Worm (Caenorhabditis elegans) whole organism, L4/young adult: ENCODE data around the gene F55C9.14.
"Not testable (repeated sequence)": the region's sequence is repeated elsewhere in the genome, so short reads cannot be mapped to it uniquely, and the experiment has no call there.

Experiments used
- W03F9.2 ChIP-seq: fragments of 150-350 bp; optimal IDR thresholded peaks from 2 replicates; lab custom pipeline; 2014; ENCODE audit warnings: missing biosample characterization, missing genetic modification characterization
- dao-5 ChIP-seq: sonication (generic microtip); optimal IDR thresholded peaks from 2 replicates; lab custom pipeline; 2016; ENCODE audit warnings: missing genotype, missing genetic modification characterization, moderate library complexity, missing compliant biosample characterization
- him-1 ChIP-seq: sonication (generic microtip); optimal IDR thresholded peaks from 2 replicates; lab custom pipeline; 2016; ENCODE audit warnings: missing genotype, missing genetic modification reagents, missing genetic modification characterization, missing compliant biosample characterization

F55C9.14 gene

DNA sequence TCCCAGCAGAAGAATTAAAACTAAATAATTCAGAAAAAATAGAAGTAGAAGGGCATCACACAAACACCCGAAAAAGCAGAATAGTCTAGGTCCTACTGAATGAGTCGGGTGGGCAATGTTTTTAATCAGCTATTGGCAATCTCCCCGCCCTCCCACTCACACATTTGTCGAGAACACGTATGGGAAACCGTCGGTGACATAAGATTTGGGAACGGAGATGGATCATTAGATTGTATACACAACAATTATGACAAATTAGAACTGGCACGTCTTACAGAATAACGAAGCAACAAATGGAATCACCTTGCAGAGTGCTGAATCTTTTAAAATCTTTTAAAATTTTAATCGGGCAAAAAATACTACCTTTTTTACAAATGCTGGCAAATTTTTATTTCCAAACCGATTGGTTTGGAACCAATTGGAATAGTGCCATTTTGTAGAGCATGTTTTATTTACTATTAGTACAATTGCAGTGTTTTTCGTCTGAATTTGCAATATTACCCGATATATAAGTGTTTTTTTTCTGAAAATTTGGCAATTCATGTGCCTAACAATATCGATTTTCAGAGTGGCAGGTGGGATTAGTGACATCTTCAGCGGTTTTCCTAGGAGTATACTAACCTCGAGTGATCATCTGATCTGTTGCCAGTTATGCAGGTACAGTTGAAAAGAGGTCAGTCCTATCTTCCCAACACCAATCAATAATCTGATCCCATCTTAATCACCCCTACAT is 11.1 kb upstream of the F55C9.14 start, which contains the start of the genes F55C9.3 and fbxb-57:
Gene F55C9.3, minus strand, starts transcription at position 101 of the 733 bp plus-strand sequence.
Gene fbxb-57, plus strand, starts transcription at position 683 of the 733 bp plus-strand sequence.
- no peak for TF ChIP-seq dao-5
- no peak for TF ChIP-seq W03F9.2 (tag; lab: Kevin White, UChicago)
- no peak for TF ChIP-seq him-1 (tag; lab: Kevin White, UChicago)

DNA sequence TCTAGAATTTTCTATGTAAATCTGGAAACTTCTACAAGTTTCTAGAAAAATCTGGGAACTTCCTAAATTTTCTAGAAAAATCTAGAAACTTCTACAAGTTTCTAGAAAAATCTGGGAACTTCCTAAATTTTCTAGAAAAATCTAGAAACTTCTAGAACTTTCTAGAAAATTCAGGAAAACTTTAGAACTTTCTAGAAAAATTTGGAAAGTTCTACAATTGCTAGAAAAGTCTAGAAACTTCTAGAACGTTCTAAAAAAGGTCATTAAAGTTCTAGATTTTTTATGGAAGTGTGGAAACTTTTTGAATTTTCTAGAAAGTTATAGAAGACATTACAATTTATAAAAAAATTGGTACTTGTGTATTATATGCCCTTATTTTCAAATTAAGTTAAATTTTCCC is 6.3 kb upstream of the F55C9.14 start, which contains the start of gene F55C9.5:
Gene F55C9.5, minus strand, starts transcription at position 101 of the 400 bp plus-strand sequence.
- TF ChIP-seq dao-5, result no peak
- TF ChIP-seq W03F9.2 (tag; lab: Kevin White, UChicago), result no peak
- no peak for TF ChIP-seq him-1 (tag; lab: Kevin White, UChicago)

DNA sequence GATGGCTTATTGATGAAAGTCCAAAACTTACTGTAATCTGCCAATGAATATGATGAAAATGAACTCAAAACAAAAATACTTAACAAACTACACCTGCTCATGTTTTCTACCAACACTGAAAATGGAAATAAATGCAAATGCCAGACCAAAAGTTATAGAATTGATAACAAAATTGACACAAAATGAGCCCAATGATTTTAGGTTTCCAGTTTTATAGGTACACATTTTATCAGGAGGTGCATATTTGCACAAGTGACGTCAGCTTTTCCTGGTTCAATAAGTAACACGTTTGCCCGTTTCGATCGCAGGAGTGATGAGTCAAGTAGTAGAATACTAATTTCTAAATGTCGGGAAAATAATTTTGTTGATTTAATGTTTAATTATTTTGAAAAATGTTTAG is 2.6 kb upstream of the F55C9.14 start, which contains the start of gene F55C9.6:
Gene F55C9.6, minus strand, starts transcription at position 101 of the 400 bp plus-strand sequence.
- TF ChIP-seq W03F9.2 (tag; lab: Kevin White, UChicago) (no peak), dao-5 (no peak), him-1 (tag; lab: Kevin White, UChicago) (no peak)

DNA sequence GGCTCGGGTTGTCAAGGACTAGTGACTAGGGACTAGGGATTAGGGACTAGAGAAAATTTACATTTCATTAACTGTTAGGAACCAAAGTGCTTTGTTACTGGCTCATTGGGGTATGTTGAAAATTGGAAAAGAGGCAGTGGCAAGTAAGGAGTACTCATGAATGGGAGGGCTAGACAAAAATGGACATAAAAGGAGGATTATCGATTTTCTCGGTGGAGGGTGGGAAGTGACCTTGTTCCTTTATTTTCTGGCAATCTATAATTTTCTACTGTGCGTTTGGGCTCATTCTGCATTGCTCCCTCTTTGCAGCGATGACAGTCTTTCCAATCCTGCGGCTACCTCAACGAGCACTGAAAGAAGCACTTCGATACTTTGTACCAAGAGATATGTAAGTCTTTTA is 1.9 kb upstream of the F55C9.14 start, which contains the start of gene fbxb-60:
Gene fbxb-60, plus strand, starts transcription at position 301 of the 400 bp plus-strand sequence.
- TF ChIP-seq him-1 (tag; lab: Kevin White, UChicago) (no peak), dao-5 (no peak), W03F9.2 (tag; lab: Kevin White, UChicago) (no peak)

DNA sequence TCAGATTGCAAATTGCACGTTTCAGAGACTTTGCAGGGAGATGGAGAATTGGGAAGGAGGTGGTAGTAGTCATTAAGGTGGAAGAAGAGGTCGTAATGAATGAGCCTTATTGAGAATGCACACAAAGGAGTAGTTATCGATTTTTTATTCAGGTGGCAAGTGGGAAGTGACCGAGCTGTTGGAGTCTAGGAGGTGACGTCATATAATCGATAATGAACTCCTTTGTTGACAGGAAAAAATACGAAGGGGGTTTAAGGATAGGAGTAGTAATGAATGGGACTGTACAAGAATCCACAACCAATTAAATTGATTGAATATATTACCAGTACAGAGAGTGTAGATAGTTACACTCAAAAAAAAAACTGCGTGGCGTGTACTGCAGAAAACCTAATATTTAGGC is 2.6 kb downstream of the F55C9.14 start, which contains the start of gene fbxb-62:
Gene fbxb-62, minus strand, starts transcription at position 101 of the 400 bp plus-strand sequence.
- no peak for TF ChIP-seq dao-5
- no peak for TF ChIP-seq him-1 (tag; lab: Kevin White, UChicago)
- no peak for TF ChIP-seq W03F9.2 (tag; lab: Kevin White, UChicago)

DNA sequence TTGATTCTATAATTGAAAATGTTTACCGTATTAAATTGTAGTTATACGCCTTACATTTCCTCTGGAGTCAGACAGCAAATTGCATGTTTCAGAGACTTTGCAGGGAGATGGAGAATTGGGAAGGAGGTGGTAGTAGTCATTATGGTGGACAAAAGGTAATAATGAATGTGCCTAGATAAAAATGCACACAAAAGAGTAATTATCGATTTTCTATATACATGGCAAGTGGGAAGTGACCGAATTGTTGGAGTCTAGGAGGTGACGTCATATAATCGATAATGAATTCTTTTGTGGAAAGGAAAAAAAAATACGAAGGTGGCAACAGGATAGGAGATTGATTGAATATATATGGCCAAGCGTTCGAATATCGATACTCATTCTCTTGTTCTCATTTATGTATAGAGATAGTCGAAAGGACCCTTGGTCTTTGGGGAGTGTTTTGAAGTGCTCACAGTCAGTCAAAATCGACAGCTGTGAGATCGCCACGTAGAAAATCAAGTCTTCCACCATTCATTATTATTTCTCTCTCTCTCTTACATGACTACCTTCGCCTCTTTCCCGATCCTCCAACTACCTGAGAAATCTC is 4.3 kb downstream of the F55C9.14 start, which contains the start of the genes fbxb-63 and fbxb-61:
Gene fbxb-63, minus strand, starts transcription at position 142 of the 586 bp plus-strand sequence.
Gene fbxb-61, plus strand, starts transcription at position 536 of the 586 bp plus-strand sequence.
- TF ChIP-seq dao-5 (no peak), W03F9.2 (tag; lab: Kevin White, UChicago) (no peak), him-1 (tag; lab: Kevin White, UChicago) (no peak)

DNA sequence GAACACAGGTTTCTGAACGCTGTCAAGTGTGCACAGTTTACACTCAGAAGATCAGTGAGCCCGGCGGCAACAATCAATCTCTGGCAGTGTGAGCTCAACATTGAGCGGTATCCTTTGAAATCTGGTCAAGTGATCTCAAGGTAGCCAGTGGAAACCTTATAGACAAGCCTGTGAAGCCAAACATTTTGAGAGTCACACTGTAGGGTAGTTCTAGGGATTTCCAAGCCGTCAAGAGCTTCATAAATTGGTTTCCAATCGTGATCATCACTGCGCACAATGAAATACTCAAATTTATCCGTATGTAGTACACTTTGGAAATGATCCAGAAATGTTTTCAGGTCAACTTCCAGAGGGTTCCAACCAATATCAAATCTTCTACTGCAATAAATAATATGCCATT is 7.5 kb downstream of the F55C9.14 start, which contains the start of gene F55C9.15:
Gene F55C9.15, minus strand, starts transcription at position 101 of the 400 bp plus-strand sequence.
- TF ChIP-seq him-1 (tag; lab: Kevin White, UChicago) (no peak), dao-5 (no peak), W03F9.2 (tag; lab: Kevin White, UChicago) (no peak)

DNA sequence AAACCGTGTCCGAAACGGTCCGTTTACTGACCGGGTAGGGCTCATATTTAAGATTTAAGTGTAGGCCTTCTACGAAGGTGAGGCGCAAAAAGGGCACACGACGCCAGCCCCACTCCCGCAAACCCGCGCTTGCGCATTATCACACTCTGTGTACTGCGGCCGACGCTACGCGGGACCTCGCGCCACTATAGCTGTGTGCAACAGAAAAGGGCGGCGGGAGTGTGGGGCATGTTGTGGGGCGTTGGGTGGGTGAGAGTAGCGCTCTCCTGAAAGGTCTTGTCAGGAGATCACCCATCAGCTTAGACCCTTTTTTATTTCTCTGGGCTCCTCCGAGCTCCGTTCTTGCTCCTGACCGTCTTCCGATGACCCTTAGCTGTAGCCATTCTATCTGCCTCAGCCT is 8.8 kb downstream of the F55C9.14 start:
- TF ChIP-seq W03F9.2 (tag; lab: Kevin White, UChicago), result no peak
- no peak for TF ChIP-seq dao-5
- TF ChIP-seq him-1 (tag; lab: Kevin White, UChicago), result no peak

DNA sequence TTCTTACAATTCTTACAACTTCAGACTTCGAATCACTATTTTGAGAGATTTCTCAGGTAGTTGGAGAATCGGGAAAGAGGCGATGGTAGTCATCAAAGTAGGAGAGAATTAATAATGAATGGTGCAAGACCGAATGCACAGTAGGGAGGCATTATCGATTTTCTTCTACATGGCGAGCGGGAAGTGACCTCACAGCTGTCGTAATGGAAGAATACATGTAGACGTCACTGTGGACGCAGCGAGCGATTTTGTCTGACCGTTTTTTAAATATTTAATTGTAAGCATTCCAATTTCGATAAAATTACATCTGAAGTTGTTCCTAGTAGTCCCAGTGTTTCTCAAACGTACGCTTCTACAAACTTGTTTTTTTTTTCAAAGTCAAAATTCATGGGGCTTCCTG is 10.2 kb downstream of the F55C9.14 start, which contains the start of gene F55C9.11:
Gene F55C9.11, minus strand, starts transcription at position 101 of the 400 bp plus-strand sequence.
- TF ChIP-seq W03F9.2 (tag; lab: Kevin White, UChicago), result no peak
- TF ChIP-seq him-1 (tag; lab: Kevin White, UChicago), result no peak
- no peak for TF ChIP-seq dao-5

DNA sequence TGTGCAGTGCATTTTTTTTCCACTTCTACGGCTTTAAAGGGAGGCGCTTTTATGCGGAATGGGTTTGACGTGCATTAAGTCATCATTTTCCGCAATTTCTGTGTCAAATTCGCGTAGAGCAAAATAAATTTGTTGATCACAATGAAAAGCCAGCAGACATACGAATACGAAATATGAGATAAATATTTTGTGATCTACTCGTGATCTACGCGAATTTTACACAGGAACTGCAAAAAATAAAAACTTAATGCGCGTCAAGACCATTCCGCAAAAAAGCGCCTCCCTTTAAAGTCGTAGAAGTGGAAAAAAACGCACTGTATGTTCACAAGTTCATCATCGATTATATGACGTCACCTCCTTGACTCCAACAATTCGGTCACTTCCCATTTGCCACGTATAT is 12.0 kb downstream of the F55C9.14 start, which contains the start of gene C43D7.8:
Gene C43D7.8, minus strand, starts transcription at position 101 of the 400 bp plus-strand sequence.
- TF ChIP-seq dao-5, result no peak
- no peak for TF ChIP-seq him-1 (tag; lab: Kevin White, UChicago)
- TF ChIP-seq W03F9.2 (tag; lab: Kevin White, UChicago), result no peak

DNA sequence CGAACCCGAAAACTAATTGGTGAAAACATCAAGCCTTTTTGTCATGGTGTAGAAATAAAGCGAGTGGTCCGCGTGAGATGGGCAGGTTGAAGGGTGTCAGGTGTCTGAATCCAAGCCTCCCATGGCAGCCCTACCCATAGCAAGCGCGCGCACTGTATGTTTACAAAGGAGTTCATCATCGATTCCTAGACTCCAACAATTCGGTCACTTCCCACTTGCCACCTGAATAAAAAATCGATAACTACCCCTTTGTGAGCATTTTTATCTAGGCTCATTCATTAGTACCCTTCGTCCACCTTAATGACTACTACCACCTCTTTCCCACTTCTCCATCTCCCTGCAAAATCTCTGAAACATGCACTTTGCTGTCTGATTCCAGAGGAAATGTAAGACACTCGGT is 13.6 kb downstream of the F55C9.14 start, which contains the start of gene fbxb-64:
Gene fbxb-64, plus strand, starts transcription at position 301 of the 400 bp plus-strand sequence.
- TF ChIP-seq W03F9.2 (tag; lab: Kevin White, UChicago) (no peak), him-1 (tag; lab: Kevin White, UChicago) (no peak), dao-5 (no peak)

DNA sequence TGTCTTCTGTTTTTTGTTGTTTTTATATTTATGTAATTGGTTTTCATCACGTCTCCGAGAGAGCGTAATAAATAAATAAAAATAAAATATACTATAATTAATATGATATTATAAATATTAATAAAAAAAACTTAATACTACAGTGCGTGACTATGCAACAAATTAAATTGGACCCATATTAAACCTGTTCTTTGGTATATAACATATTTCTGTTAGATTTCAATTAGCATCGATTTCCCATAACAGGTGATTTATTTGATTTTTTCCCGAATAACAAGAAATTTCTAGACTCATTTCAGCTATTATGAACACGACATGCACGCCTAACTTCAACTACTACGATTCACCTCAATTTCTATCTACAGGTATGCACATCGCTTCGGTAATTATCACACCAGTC is 17.7 kb downstream of the F55C9.14 start, which contains the start of gene srh-208:
Gene srh-208, plus strand, starts transcription at position 301 of the 400 bp plus-strand sequence.
- TF ChIP-seq W03F9.2 (tag; lab: Kevin White, UChicago); dao-5; him-1 (tag; lab: Kevin White, UChicago): not testable (repeated sequence)

DNA sequence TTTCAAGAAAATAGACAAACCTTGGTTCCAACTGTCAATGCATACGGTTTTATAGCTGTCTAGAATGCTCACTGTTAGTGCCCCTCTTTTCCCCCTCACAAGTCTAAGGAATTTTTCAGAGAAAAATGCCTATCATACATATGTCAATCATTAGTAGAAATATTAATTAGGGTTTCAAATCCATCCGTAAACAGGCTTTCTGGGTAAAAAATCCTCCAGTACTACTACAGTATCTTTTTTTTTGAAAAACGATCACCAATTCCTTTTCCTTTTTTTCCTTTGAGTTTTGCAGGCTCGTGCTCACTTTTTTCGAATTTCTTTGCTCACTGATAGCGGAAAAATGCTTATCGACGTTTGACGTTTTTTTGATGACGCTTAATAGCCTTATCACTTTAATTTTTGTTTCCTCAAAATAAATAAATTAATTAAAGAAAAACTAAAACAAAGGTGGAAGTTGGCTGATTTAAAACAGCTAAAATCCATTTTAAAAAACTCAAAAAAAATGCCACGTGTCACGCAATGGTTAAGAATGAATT is 20.2 kb downstream of the F55C9.14 start, which contains the start of gene C43D7.7:
Gene C43D7.7, minus strand, starts transcription at position 51 of the 536 bp plus-strand sequence.
- no peak for TF ChIP-seq W03F9.2 (tag; lab: Kevin White, UChicago)
- TF ChIP-seq him-1 (tag; lab: Kevin White, UChicago), result no peak
- TF ChIP-seq dao-5, result no peak
